Fruit fly (Drosophila melanogaster): ENCODE results near the gene Jon99Fi.

Gene Jon99Fi

dm6 chr3R:30529570-30529969 is 40.8 kb downstream of the Jon99Fi start:
- peak; percentile 14 for TF ChIP-seq Sox14 (GFP tag; optimal IDR thresholded peaks at IDR 0.05)
- TF ChIP-seq eg (GFP tag; IDR thresholded peaks at IDR 0.05) = peak; percentile 51
- TF ChIP-seq topi (GFP tag; optimal IDR thresholded peaks at IDR 0.05) = no peak
- TF ChIP-seq Sox102F (GFP tag; optimal IDR thresholded peaks at IDR 0.05) = no peak
- peak; percentile 24; the same call in 1 of the 2 replicates for TF ChIP-seq Gug (GFP tag; IDR thresholded peaks at IDR 0.05)
- peak; percentile 41 for TF ChIP-seq CG32006 (GFP tag; optimal IDR thresholded peaks at IDR 0.05)
- TF ChIP-seq CG3919 (GFP tag; optimal IDR thresholded peaks at IDR 0.05) = no peak
- peak; percentile 48 for TF ChIP-seq Eip78C (GFP tag)
- TF ChIP-seq CG10631 (GFP tag; optimal IDR thresholded peaks at IDR 0.05) = peak; percentile 0
- no peak for TF ChIP-seq CG8632 (GFP tag; optimal IDR thresholded peaks at IDR 0.05)
- TF ChIP-seq CG11902 (GFP tag; optimal IDR thresholded peaks at IDR 0.05) = no peak
- peak; percentile 32; the same call in 1 of the 3 replicates for TF ChIP-seq CG6163 (GFP tag; IDR thresholded peaks at IDR 0.05)
- peak; percentile 50 for TF ChIP-seq CG15336 (GFP tag; IDR thresholded peaks at IDR 0.05)
- TF ChIP-seq Hr4 (GFP tag; optimal IDR thresholded peaks at IDR 0.05) = peak; percentile 36
- peak; percentile 35; the same call in 1 of the 3 replicates for TF ChIP-seq CG8119 (GFP tag; IDR thresholded peaks at IDR 0.05)

dm6 chr3R:30531129-30531708 is 42.5 kb downstream of the Jon99Fi start:
- TF ChIP-seq CG10631 (GFP tag; optimal IDR thresholded peaks at IDR 0.05) = no peak
- peak; percentile 59 for TF ChIP-seq CG8119 (GFP tag; IDR thresholded peaks at IDR 0.05)
- TF ChIP-seq esn (GFP tag; optimal IDR thresholded peaks at IDR 0.05) = no peak
- TF ChIP-seq Sox14 (GFP tag; optimal IDR thresholded peaks at IDR 0.05) = no peak
- TF ChIP-seq CG16779 (tag; optimal IDR thresholded peaks at IDR 0.05) = no peak
- TF ChIP-seq CG15336 (GFP tag; IDR thresholded peaks at IDR 0.05) = peak; percentile 68
- no peak for TF ChIP-seq Sox102F (GFP tag; optimal IDR thresholded peaks at IDR 0.05)
- peak in 1 of 2 experiments; percentile 35 for TF ChIP-seq salr (GFP tag; optimal IDR thresholded peaks at IDR 0.05)
- TF ChIP-seq CG11294 (GFP tag; IDR thresholded peaks at IDR 0.05) = no peak
- peak; percentile 37 for TF ChIP-seq Eip78C (GFP tag)
- no peak for TF ChIP-seq achi (GFP tag; optimal IDR thresholded peaks at IDR 0.05)
- 0 out of 2 replicates have a peak, but pooled peaks have one; percentile 8 for TF ChIP-seq Gug (GFP tag; IDR thresholded peaks at IDR 0.05)
- no peak for TF ChIP-seq CG8319 (GFP tag; optimal IDR thresholded peaks at IDR 0.05)
- TF ChIP-seq CG4318 (GFP tag; optimal IDR thresholded peaks at IDR 0.05) = no peak
- peak; percentile 45 for TF ChIP-seq CG32006 (GFP tag; optimal IDR thresholded peaks at IDR 0.05)
- no peak for TF ChIP-seq Smox (GFP tag; optimal IDR thresholded peaks at IDR 0.05)
- TF ChIP-seq Hr4 (GFP tag; optimal IDR thresholded peaks at IDR 0.05) = peak; percentile 50
- 0 out of 3 replicates have a peak, but pooled peaks have one; percentile 35 for TF ChIP-seq CG6163 (GFP tag; IDR thresholded peaks at IDR 0.05)
- TF ChIP-seq pdm3 (GFP tag; optimal IDR thresholded peaks at IDR 0.05) = no peak
- no peak for TF ChIP-seq svp (GFP tag)
- no peak for TF ChIP-seq spab (GFP tag; optimal IDR thresholded peaks at IDR 0.05)
- no peak for TF ChIP-seq vri (GFP tag; optimal IDR thresholded peaks at IDR 0.05)
- TF ChIP-seq CG11762 (GFP tag; optimal IDR thresholded peaks at IDR 0.05; ENCODE audit: insufficient read depth) = no peak
- no peak for TF ChIP-seq CG31627 (GFP tag; optimal IDR thresholded peaks at IDR 0.05)
- peak; percentile 12 for TF ChIP-seq OdsH (GFP tag; optimal IDR thresholded peaks at IDR 0.05)
- TF ChIP-seq dac (GFP tag; optimal IDR thresholded peaks at IDR 0.05) = no peak
- TF ChIP-seq Ets21C (GFP tag; optimal IDR thresholded peaks at IDR 0.05) = no peak
- TF ChIP-seq Blimp-1 (GFP tag; optimal IDR thresholded peaks at IDR 0.05) = no peak
- no peak for TF ChIP-seq Eip93F (GFP tag; optimal IDR thresholded peaks at IDR 0.05)
- no peak for TF ChIP-seq CG7368 (GFP tag; optimal IDR thresholded peaks at IDR 0.05)
- no peak for TF ChIP-seq fd85E (GFP tag; optimal IDR thresholded peaks at IDR 0.05)
- no peak for TF ChIP-seq CG11902 (GFP tag; optimal IDR thresholded peaks at IDR 0.05)
- no peak for TF ChIP-seq CG3919 (GFP tag; optimal IDR thresholded peaks at IDR 0.05)
- TF ChIP-seq Hr38 (GFP tag; optimal IDR thresholded peaks at IDR 0.05) = no peak
- TF ChIP-seq CG10669 (GFP tag; optimal IDR thresholded peaks at IDR 0.05) = no peak
- TF ChIP-seq CG8632 (GFP tag; optimal IDR thresholded peaks at IDR 0.05) = no peak
- TF ChIP-seq net (GFP tag; optimal IDR thresholded peaks at IDR 0.05) = no peak
- peak; percentile 56 for TF ChIP-seq CG6276 (GFP tag; optimal IDR thresholded peaks at IDR 0.05)
- no peak for TF ChIP-seq CG6854 (GFP tag; optimal IDR thresholded peaks at IDR 0.05)
- TF ChIP-seq eg (GFP tag; IDR thresholded peaks at IDR 0.05) = peak; percentile 80; the same call in 2 of the 3 replicates
- no peak for TF ChIP-seq Ets96B (tag; optimal IDR thresholded peaks at IDR 0.05)
- TF ChIP-seq fd59A (GFP tag; optimal IDR thresholded peaks at IDR 0.05) = no peak
- TF ChIP-seq Sox15 (GFP tag; optimal IDR thresholded peaks at IDR 0.05) = no peak
- TF ChIP-seq fkh (GFP tag; optimal IDR thresholded peaks at IDR 0.05) = no peak
- peak; percentile 23 for TF ChIP-seq Lpt (GFP tag; optimal IDR thresholded peaks at IDR 0.05)
- no peak for TF ChIP-seq dsx (GFP tag; optimal IDR thresholded peaks at IDR 0.05; ENCODE audit: poor library complexity, severe bottlenecking)

Measured in whole organism, prepupa.